Fruit fly (Drosophila melanogaster): ENCODE measurements around the gene CG8087.
A peak's percentile ranks its signal among the peaks of the same experiment; 100 is the strongest.

Gene CG8087

DNA sequence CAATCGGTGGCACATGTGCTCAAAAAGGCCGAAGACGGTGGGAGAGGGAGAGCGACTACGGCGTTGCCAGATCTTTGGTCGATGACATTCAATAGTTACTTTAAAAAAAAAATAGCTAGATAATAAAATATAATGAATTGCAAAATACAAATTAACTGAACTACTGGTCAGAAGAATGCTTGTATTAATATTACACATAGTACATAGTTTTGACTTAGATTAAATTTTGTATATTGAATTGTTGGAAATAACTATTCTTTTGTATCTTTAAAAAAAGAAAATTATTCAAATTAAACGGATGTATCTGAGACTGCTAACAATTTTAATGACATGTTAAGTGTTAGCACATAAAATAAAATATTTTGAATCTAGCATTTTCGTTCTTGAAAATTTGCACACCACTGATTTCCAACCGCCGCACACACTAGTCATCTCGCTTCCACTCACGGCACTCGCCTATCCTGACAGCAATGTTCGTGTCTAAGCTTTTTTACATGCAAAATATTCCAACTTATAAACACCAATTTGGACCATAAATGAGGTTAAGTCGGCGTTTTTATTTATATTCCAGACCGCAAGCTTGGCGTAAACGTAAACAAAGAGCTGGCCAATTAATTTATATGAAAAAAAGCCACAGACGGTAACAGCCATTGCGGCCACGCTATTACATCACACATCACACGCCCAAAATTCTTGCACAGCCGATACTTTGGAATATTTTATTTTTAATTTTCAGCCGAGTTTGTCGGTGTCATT, 10.5 kb upstream of the CG8087 start (continued):
- TF ChIP-seq slp2 (GFP tag; optimal IDR thresholded peaks at IDR 0.05) = peak; percentile 11
- TF ChIP-seq pfk (GFP tag; optimal IDR thresholded peaks at IDR 0.05) = no peak
- no peak for TF ChIP-seq fd102C (GFP tag; optimal IDR thresholded peaks at IDR 0.05)
- peak; percentile 59 for TF ChIP-seq Fer2 (tag; optimal IDR thresholded peaks at IDR 0.05)
- TF ChIP-seq Dbx (GFP tag; IDR thresholded peaks at IDR 0.05) = peak; percentile 78; the same call in 2 of the 3 replicates
- TF ChIP-seq CG10321 (GFP tag; IDR thresholded peaks at IDR 0.05) = peak; percentile 92
- TF ChIP-seq CG8281 (tag; optimal IDR thresholded peaks at IDR 0.05) = peak; percentile 39
- peak; percentile 5 for TF ChIP-seq CG13624 (GFP tag; optimal IDR thresholded peaks at IDR 0.05)
- TF ChIP-seq CG31224 (GFP tag; IDR thresholded peaks at IDR 0.05) = peak; percentile 60
- peak; percentile 53 for TF ChIP-seq Dip3 (GFP tag; optimal IDR thresholded peaks at IDR 0.05)
- no peak for TF ChIP-seq Gsc (GFP tag; IDR thresholded peaks at IDR 0.05)
- no peak for TF ChIP-seq usp (GFP tag; optimal IDR thresholded peaks at IDR 0.05)
- TF ChIP-seq lola (GFP tag; optimal IDR thresholded peaks at IDR 0.05) = peak in 1 of 3 experiments; percentile 81
- TF ChIP-seq CG4820 (GFP tag; optimal IDR thresholded peaks at IDR 0.05) = peak; percentile 67
- peak; percentile 63; the same call in 1 of the 2 replicates for TF ChIP-seq ttk (GFP tag; IDR thresholded peaks at IDR 0.05)
- no peak for TF ChIP-seq Doc2 (GFP tag; IDR thresholded peaks at IDR 0.05)
- no peak for TF ChIP-seq CG10565 (GFP tag; optimal IDR thresholded peaks at IDR 0.05)
- TF ChIP-seq lov (optimal IDR thresholded peaks at IDR 0.05) = no peak
- TF ChIP-seq lov (GFP tag; IDR thresholded peaks at IDR 0.05) = 0 out of 3 replicates have a peak, but pooled peaks have one; percentile 21
- no peak for TF ChIP-seq CTCF (GFP tag; optimal IDR thresholded peaks at IDR 0.05)
- TF ChIP-seq Neu2 (GFP tag; optimal IDR thresholded peaks at IDR 0.05; ENCODE audit: borderline replicate concordance) = no peak
- TF ChIP-seq pan (optimal IDR thresholded peaks at IDR 0.05) = no peak
- peak in 1 of 2 experiments; percentile 52 for TF ChIP-seq pan (GFP tag; optimal IDR thresholded peaks at IDR 0.05 in 1 of 2, IDR thresholded peaks at IDR 0.05 in 1 of 2)
- TF ChIP-seq seq (GFP tag; IDR thresholded peaks at IDR 0.05) = no peak
- no peak for TF ChIP-seq z (GFP tag; IDR thresholded peaks at IDR 0.05)
- TF ChIP-seq zen (tag; optimal IDR thresholded peaks at IDR 0.05) = peak; percentile 61
- TF ChIP-seq Kr (GFP tag; optimal IDR thresholded peaks at IDR 0.05) = no peak
- TF ChIP-seq en (GFP tag; optimal IDR thresholded peaks at IDR 0.05) = no peak
- TF ChIP-seq CG3995 (GFP tag; optimal IDR thresholded peaks at IDR 0.05) = peak; percentile 46
- TF ChIP-seq CG8944 (GFP tag; optimal IDR thresholded peaks at IDR 0.05) = peak; percentile 35
- TF ChIP-seq CG14050 (GFP tag; IDR thresholded peaks at IDR 0.05) = peak; percentile 23; the same call in 1 of the 3 replicates
- TF ChIP-seq wek (GFP tag; optimal IDR thresholded peaks at IDR 0.05) = no peak
- peak; percentile 13 for TF ChIP-seq CG7928 (GFP tag; optimal IDR thresholded peaks at IDR 0.05)
- TF ChIP-seq Lpt (GFP tag; optimal IDR thresholded peaks at IDR 0.05) = no peak
- TF ChIP-seq YL-1 (GFP tag; optimal IDR thresholded peaks at IDR 0.05) = peak; percentile 53
- TF ChIP-seq gcm (GFP tag; optimal IDR thresholded peaks at IDR 0.05) = peak; percentile 46
- TF ChIP-seq ftz-f1 (GFP tag; optimal IDR thresholded peaks at IDR 0.05) = no peak
- no peak for TF ChIP-seq CkIIα-i1 (GFP tag; IDR thresholded peaks at IDR 0.05)
- no peak for TF ChIP-seq gsb (GFP tag; IDR thresholded peaks at IDR 0.05)
- no peak for TF ChIP-seq abd-A (tag; optimal IDR thresholded peaks at IDR 0.05)
- no peak for TF ChIP-seq Ravus (GFP tag; IDR thresholded peaks at IDR 0.05)
- no peak for TF ChIP-seq Awh (GFP tag; IDR thresholded peaks at IDR 0.05)
- peak; percentile 83 for TF ChIP-seq CG31441 (GFP tag; IDR thresholded peaks at IDR 0.05)
- peak; percentile 72 for TF ChIP-seq CG6689 (GFP tag; IDR thresholded peaks at IDR 0.05)
- no peak for TF ChIP-seq CG17802 (tag; optimal IDR thresholded peaks at IDR 0.05)
- no peak for TF ChIP-seq dan (GFP tag; IDR thresholded peaks at IDR 0.05)
- TF ChIP-seq Atf-2 (GFP tag; optimal IDR thresholded peaks at IDR 0.05) = peak; percentile 62
- peak; percentile 74 for TF ChIP-seq lab (GFP tag; optimal IDR thresholded peaks at IDR 0.05)
- TF ChIP-seq CG4730 (GFP tag; IDR thresholded peaks at IDR 0.05) = peak; percentile 63
- peak; percentile 82 for TF ChIP-seq sens (GFP tag)
- peak; percentile 77 for TF ChIP-seq CG10209 (GFP tag; optimal IDR thresholded peaks at IDR 0.05)

Data from whole organism, embryonic.